Worm (Caenorhabditis elegans) whole organism, L4/young adult: ENCODE results near the gene lips-1.

Experiments
- W03F9.2 ChIP-seq: fragments of 150-350 bp; optimal IDR thresholded peaks from 2 replicates; lab custom pipeline; 2014; ENCODE audit warnings: missing biosample characterization, missing genetic modification characterization
- dao-5 ChIP-seq: sonication (generic microtip); optimal IDR thresholded peaks from 2 replicates; lab custom pipeline; 2016; ENCODE audit warnings: missing genotype, missing genetic modification characterization, moderate library complexity, missing compliant biosample characterization
- him-1 ChIP-seq: sonication (generic microtip); optimal IDR thresholded peaks from 2 replicates; lab custom pipeline; 2016; ENCODE audit warnings: missing genotype, missing genetic modification reagents, missing genetic modification characterization, missing compliant biosample characterization

- TF ChIP-seq dao-5 (no peak), W03F9.2 (tag; lab: Kevin White, UChicago) (no peak), him-1 (no peak)
Observed at ce11 chrX:12517307-12517706, 24.7 kb downstream of the lips-1 start.
